Worm (Caenorhabditis elegans) whole organism, young adult: Measurements from ENCODE around the gene Y39G8B.13.

Experiments used
- D2030.7 ChIP-seq: fragments of 200-800 bp; sonication (Bioruptor generic); IDR thresholded peaks from 2 replicates; pipeline ENCODE4 v1.3.6; 2022; ENCODE audit warnings: missing genetic modification reagents, missing genetic modification characterization, missing compliant biosample characterization
- F52B5.7 ChIP-seq: sonication (generic microtip); optimal IDR thresholded peaks from 2 replicates; lab custom pipeline; 2016; ENCODE audit warnings: mild to moderate bottlenecking, missing genetic modification characterization, missing compliant biosample characterization
- ama-1 ChIP-seq, 3 experiments: fragments of 150-350 bp in 1 of 3; sonication (generic microtip) in 2 of 3; optimal IDR thresholded peaks; 2 replicates each; lab custom pipeline; 2014 to 2018; ENCODE audit warnings: missing biosample characterization in 2 of 3, missing genetic modification characterization in 2 of 3, missing genetic modification reagents in 2 of 3
- ccch-3 ChIP-seq: fragments of 200-800 bp; sonication (Bioruptor generic); optimal IDR thresholded peaks from 2 replicates; lab custom pipeline; 2018; ENCODE audit warnings: mild to moderate bottlenecking, missing genetic modification characterization, missing compliant biosample characterization
- ets-4 ChIP-seq: fragments of 200-800 bp; sonication (Bioruptor generic); optimal IDR thresholded peaks from 2 replicates; lab custom pipeline; 2018; ENCODE audit warnings: mild to moderate bottlenecking, missing genetic modification characterization, missing compliant biosample characterization
- hrde-1 ChIP-seq: sonication (generic microtip); optimal IDR thresholded peaks from 2 replicates; lab custom pipeline; 2016; ENCODE audit warnings: missing genetic modification characterization, mild to moderate bottlenecking, missing compliant biosample characterization, moderate library complexity, missing genotype, missing genetic modification reagents, borderline replicate concordance
- unc-130 ChIP-seq: sonication (generic microtip); optimal IDR thresholded peaks from 2 replicates; lab custom pipeline; 2016; ENCODE audit warnings: missing genetic modification reagents, missing genetic modification characterization, missing compliant biosample characterization
- unc-62 ChIP-seq: fragments of 150-350 bp; optimal IDR thresholded peaks from 2 replicates; lab custom pipeline; 2014; ENCODE audit warnings: missing biosample characterization, missing genetic modification reagents, missing genetic modification characterization

ce11 chrII:14003821-14004430 lies 21.1 kb upstream of the Y39G8B.13 start:
- TF ChIP-seq F52B5.7 (tag; lab: Kevin White, UChicago) (no peak), ama-1 (optimal IDR thresholded peaks at IDR 0.05; lab: Kevin White, UChicago) (no peak), ama-1 (GFP tag; optimal IDR thresholded peaks at IDR 0.05; lab: Kevin White, UChicago) (no peak), unc-130 (GFP tag; lab: Kevin White, UChicago) (no peak), D2030.7 (GFP tag; lab: Robert Waterston, UW) (no peak), hrde-1 (tag; lab: Kevin White, UChicago) (no peak), ets-4 (no peak), unc-62 (GFP tag; lab: Kevin White, UChicago) (no peak), ccch-3 (GFP tag; lab: Kevin White, UChicago) (no peak)
